Fruit fly (Drosophila melanogaster) whole organism, embryonic: Measurements from ENCODE around the gene Send2.

Experiments
- B-H1 ChIP-seq: fragments of 200-800 bp; sonication (Bioruptor generic); IDR thresholded peaks from 3 replicates; pipeline ENCODE4 v1.3.6; 2022; ENCODE audit warnings: missing biosample characterization, missing genetic modification characterization
- CG10267 ChIP-seq: fragments of 200-800 bp; sonication (Bioruptor generic); optimal IDR thresholded peaks from 2 replicates; lab custom pipeline; 2018; ENCODE audit warnings: missing biosample characterization, mild to moderate bottlenecking, missing genetic modification characterization, moderate library complexity
- CG10543 ChIP-seq: fragments of 200-800 bp; sonication (Bioruptor generic); optimal IDR thresholded peaks from 3 replicates; lab custom pipeline; 2017; ENCODE audit warnings: missing biosample characterization, mild to moderate bottlenecking, missing genetic modification characterization, moderate library complexity
- CG12155 ChIP-seq: fragments of 200-800 bp; sonication (Bioruptor generic); optimal IDR thresholded peaks from 3 replicates; lab custom pipeline; 2016; ENCODE audit warnings: missing biosample characterization, missing genetic modification characterization
- CG12236 ChIP-seq: fragments of 200-800 bp; sonication (Bioruptor generic); optimal IDR thresholded peaks from 2 replicates; lab custom pipeline; 2016; ENCODE audit warnings: missing biosample characterization, missing genetic modification characterization
- CG12391 ChIP-seq: fragments of 200-800 bp; sonication (Bioruptor generic); optimal IDR thresholded peaks from 3 replicates; lab custom pipeline; 2018; ENCODE audit warnings: missing biosample characterization, mild to moderate bottlenecking, missing genetic modification characterization, moderate library complexity
- CG14710 ChIP-seq: fragments of 200-800 bp; sonication (Bioruptor generic); optimal IDR thresholded peaks from 3 replicates; lab custom pipeline; 2019; ENCODE audit warnings: missing biosample characterization, mild to moderate bottlenecking, missing genetic modification characterization, moderate library complexity
- CG15269 ChIP-seq: fragments of 200-800 bp; sonication (Bioruptor generic); optimal IDR thresholded peaks from 2 replicates; lab custom pipeline; 2018; ENCODE audit warnings: missing biosample characterization, mild to moderate bottlenecking, missing genetic modification characterization, moderate library complexity
- CG1603 ChIP-seq: fragments of 200-800 bp; sonication (Bioruptor generic); optimal IDR thresholded peaks from 2 replicates; lab custom pipeline; 2019; ENCODE audit warnings: missing biosample characterization, mild to moderate bottlenecking, missing genetic modification characterization, moderate library complexity
- CG16779 ChIP-seq: fragments of 200-800 bp; sonication (Bioruptor generic); IDR thresholded peaks from 2 replicates; pipeline ENCODE4 v1.3.6; 2022; ENCODE audit warnings: missing biosample characterization, missing genetic modification characterization
- CG18011 ChIP-seq: fragments of 200-800 bp; sonication (Bioruptor generic); optimal IDR thresholded peaks from 2 replicates; lab custom pipeline; 2017; ENCODE audit warnings: missing biosample characterization, missing genetic modification characterization, mild to moderate bottlenecking, moderate library complexity, missing genotype
- CG31365 ChIP-seq: fragments of 200-800 bp; sonication (Bioruptor generic); optimal IDR thresholded peaks from 2 replicates; lab custom pipeline; 2018; ENCODE audit warnings: missing biosample characterization, mild to moderate bottlenecking, missing genetic modification characterization
- CG6175 ChIP-seq: fragments of 200-800 bp; sonication (Bioruptor generic); IDR thresholded peaks from 3 replicates; pipeline ENCODE4 v1.3.6; 2022; ENCODE audit warnings: missing biosample characterization, missing genetic modification characterization
- CG8290 ChIP-seq, 3 experiments: fragments of 200-800 bp; sonication (Bioruptor generic); optimal IDR thresholded peaks; 2 replicates each; lab custom pipeline; 2016 to 2019; ENCODE audit warnings: missing biosample characterization in 3 of 3, missing genetic modification characterization in 3 of 3, mild to moderate bottlenecking in 2 of 3, moderate library complexity in 1 of 3
- Camta ChIP-seq: fragments of 200-800 bp; sonication (Bioruptor generic); optimal IDR thresholded peaks from 2 replicates; lab custom pipeline; 2016; ENCODE audit warnings: missing biosample characterization, missing genetic modification characterization
- Chrac-16 ChIP-seq: fragments of 200-800 bp; sonication (Bioruptor generic); optimal IDR thresholded peaks from 3 replicates; lab custom pipeline; 2016; ENCODE audit warnings: missing biosample characterization, missing genetic modification characterization
- Gug ChIP-seq: fragments of 200-800 bp; sonication (Bioruptor generic); IDR thresholded peaks from 4 replicates; pipeline ENCODE4 v1.3.6; 2022; ENCODE audit warnings: missing biosample characterization, missing genetic modification characterization
- Hr78 ChIP-seq, 2 experiments: fragments of 200-800 bp in 1 of 2; fragments of >200 bp in 1 of 2; sonication (Bioruptor generic) in 1 of 2; optimal IDR thresholded peaks; 2 replicates each; lab custom pipeline; 2017 to 2019; ENCODE audit warnings: missing biosample characterization in 2 of 2, missing genetic modification characterization in 2 of 2, mild to moderate bottlenecking in 1 of 2, moderate library complexity in 1 of 2
- Lhr ChIP-seq: fragments of 200-800 bp; sonication (Bioruptor generic); optimal IDR thresholded peaks from 3 replicates; lab custom pipeline; 2017; ENCODE audit warnings: mild to moderate bottlenecking, missing biosample characterization, missing genetic modification reagents, missing genetic modification characterization
- Lim3 ChIP-seq: fragments of 200-800 bp; sonication (Bioruptor generic); IDR thresholded peaks from 2 replicates; pipeline ENCODE4 v1.3.6; 2022; ENCODE audit warnings: missing biosample characterization, missing genetic modification characterization
- Lpt ChIP-seq: fragments of >200 bp; optimal IDR thresholded peaks from 2 replicates; lab custom pipeline; 2018; ENCODE audit warnings: missing biosample characterization, missing genetic modification characterization
- Ptx1 ChIP-seq: fragments of 200-800 bp; sonication (Bioruptor generic); IDR thresholded peaks from 2 replicates; pipeline ENCODE4 v1.3.6; 2022; ENCODE audit warnings: missing biosample characterization, missing genetic modification characterization
- Sox102F ChIP-seq: fragments of 200-800 bp; sonication (Bioruptor generic); optimal IDR thresholded peaks from 2 replicates; lab custom pipeline; 2018; ENCODE audit warnings: missing biosample characterization, mild to moderate bottlenecking, missing genetic modification characterization, moderate library complexity
- Ssrp ChIP-seq: fragments of 200-800 bp; sonication (Bioruptor generic); optimal IDR thresholded peaks from 2 replicates; lab custom pipeline; 2018; ENCODE audit warnings: missing biosample characterization, mild to moderate bottlenecking, missing genetic modification characterization, moderate library complexity
- Tbp ChIP-seq: fragments of >200 bp; optimal IDR thresholded peaks from 2 replicates; lab custom pipeline; 2018; ENCODE audit warnings: missing biosample characterization, missing genetic modification characterization
- Usf ChIP-seq: fragments of 200-800 bp; sonication (Bioruptor generic); optimal IDR thresholded peaks from 2 replicates; lab custom pipeline; 2017; ENCODE audit warnings: missing genotype, missing biosample characterization, missing genetic modification characterization
- YL-1 ChIP-seq: fragments of 200-800 bp; sonication (Bioruptor generic); optimal IDR thresholded peaks from 3 replicates; lab custom pipeline; 2017; ENCODE audit warnings: missing biosample characterization, mild to moderate bottlenecking, missing genetic modification characterization
- amos ChIP-seq: fragments of 200-800 bp; sonication (Bioruptor generic); IDR thresholded peaks from 2 replicates; pipeline ENCODE4 v1.3.6; 2022; ENCODE audit warnings: missing biosample characterization, missing genetic modification characterization; ENCODE audit not compliant: partially characterized antibody
- ase ChIP-seq: fragments of 200-800 bp; sonication (Bioruptor generic); IDR thresholded peaks from 3 replicates; pipeline ENCODE4 v1.3.6; 2022; ENCODE audit warnings: missing biosample characterization, missing genetic modification characterization
- az2 ChIP-seq: fragments of 200-800 bp; sonication (Bioruptor generic); optimal IDR thresholded peaks from 3 replicates; lab custom pipeline; 2016; ENCODE audit warnings: missing biosample characterization, missing genetic modification characterization
- bsh ChIP-seq, 2 experiments: fragments of 200-800 bp; sonication (Bioruptor generic); optimal IDR thresholded peaks; 2 replicates each; lab custom pipeline; 2017 to 2018; ENCODE audit warnings: mild to moderate bottlenecking in 2 of 2, missing biosample characterization in 2 of 2, missing genetic modification characterization in 2 of 2, moderate library complexity in 1 of 2
- exex ChIP-seq: fragments of 200-800 bp; sonication (Bioruptor generic); optimal IDR thresholded peaks from 4 replicates; lab custom pipeline; 2018; ENCODE audit warnings: missing biosample characterization, mild to moderate bottlenecking, missing genetic modification characterization, moderate library complexity
- fd96Cb ChIP-seq: fragments of 200-800 bp; sonication (Bioruptor generic); optimal IDR thresholded peaks from 2 replicates; lab custom pipeline; 2018; ENCODE audit warnings: missing biosample characterization, mild to moderate bottlenecking, missing genetic modification characterization, moderate library complexity
- her ChIP-seq: fragments of 200-800 bp; sonication (Bioruptor generic); optimal IDR thresholded peaks from 2 replicates; lab custom pipeline; 2016; ENCODE audit warnings: missing biosample characterization, missing genetic modification characterization
- kah ChIP-seq: fragments of 200-800 bp; sonication (Bioruptor generic); optimal IDR thresholded peaks from 2 replicates; lab custom pipeline; 2018; ENCODE audit warnings: missing biosample characterization, mild to moderate bottlenecking, missing genetic modification characterization
- lbe ChIP-seq: fragments of 200-800 bp; sonication (Bioruptor generic); optimal IDR thresholded peaks from 2 replicates; lab custom pipeline; 2016; ENCODE audit warnings: missing biosample characterization, mild to moderate bottlenecking, missing genetic modification characterization
- mld ChIP-seq: fragments of 200-800 bp; sonication (Bioruptor generic); IDR thresholded peaks from 3 replicates; pipeline ENCODE4 v1.3.6; 2022; ENCODE audit warnings: missing biosample characterization, missing genetic modification characterization; ENCODE audit not compliant: partially characterized antibody
- nerfin-1 ChIP-seq: fragments of 200-800 bp; sonication (Bioruptor generic); optimal IDR thresholded peaks from 3 replicates; lab custom pipeline; 2019; ENCODE audit warnings: missing biosample characterization, mild to moderate bottlenecking, missing genetic modification characterization, moderate library complexity
- oc ChIP-seq: fragments of 200-800 bp; sonication (Bioruptor generic); optimal IDR thresholded peaks from 2 replicates; lab custom pipeline; 2018; ENCODE audit warnings: missing biosample characterization, mild to moderate bottlenecking, missing genetic modification characterization, moderate library complexity
- prd ChIP-seq, 3 experiments: fragments of >200 bp in 2 of 3; fragments of 200-800 bp in 1 of 3; sonication (Bioruptor generic) in 1 of 3; optimal IDR thresholded peaks in 2 of 3; IDR thresholded peaks in 1 of 3; 2 replicates in 2 of 3; 3 replicates in 1 of 3; pipeline versions ENCODE4 v1.3.6 to Lab custom; 2017 to 2022; ENCODE audit warnings: missing biosample characterization in 1 of 3, missing genetic modification characterization in 1 of 3
- row ChIP-seq: fragments of 200-800 bp; sonication (Bioruptor generic); IDR thresholded peaks from 3 replicates; pipeline ENCODE4 v1.3.6; 2022; ENCODE audit warnings: missing biosample characterization, missing genetic modification characterization
- salm ChIP-seq: fragments of 200-800 bp; sonication (Bioruptor generic); optimal IDR thresholded peaks from 2 replicates; lab custom pipeline; 2018; ENCODE audit warnings: missing biosample characterization, mild to moderate bottlenecking, missing genetic modification characterization
- sima ChIP-seq: fragments of 200-800 bp; sonication (Bioruptor generic); optimal IDR thresholded peaks from 2 replicates; lab custom pipeline; 2016; ENCODE audit warnings: missing biosample characterization, missing genetic modification characterization
- sna ChIP-seq: fragments of 200-800 bp; sonication (Bioruptor generic); IDR thresholded peaks from 2 replicates; pipeline ENCODE4 v1.3.6; 2022; ENCODE audit warnings: missing biosample characterization, missing genetic modification characterization; ENCODE audit not compliant: partially characterized antibody

Send2 gene

dm6 chr2L:14369933-14370776 is 23.7 kb upstream of the Send2 start (continued):
- TF ChIP-seq CG1603 (tag; lab: Kevin White, UChicago) (peak; percentile 62), CG12155 (GFP tag; lab: Kevin White, UChicago) (no peak), Usf (GFP tag; lab: Kevin White, UChicago) (no peak), kah (no peak), Tbp (GFP tag; lab: Kevin White, UChicago) (no peak), bsh (GFP tag; optimal IDR thresholded peaks at IDR 0.05; lab: Kevin White, UChicago) (peak; percentile 41 to 72), YL-1 (GFP tag; lab: Kevin White, UChicago) (no peak), CG12236 (GFP tag; lab: Kevin White, UChicago) (no peak), Lhr (GFP tag; lab: Kevin White, UChicago) (no peak), Sox102F (GFP tag; lab: Kevin White, UChicago) (peak; percentile 44), CG15269 (tag; lab: Kevin White, UChicago) (peak; percentile 26), Lpt (GFP tag; lab: Kevin White, UChicago) (no peak), her (GFP tag; lab: Kevin White, UChicago) (no peak), exex (tag; lab: Kevin White, UChicago) (no peak), sima (GFP tag; lab: Kevin White, UChicago) (no peak), Ptx1 (peak; percentile 55), CG14710 (tag; lab: Kevin White, UChicago) (peak; percentile 24), nerfin-1 (tag; lab: Kevin White, UChicago) (no peak), row (GFP tag; lab: Robert Waterston, UW) (peak; percentile 53; the same call in 2 of the 3 replicates), oc (tag; lab: Kevin White, UChicago) (no peak), CG16779 (no peak), sna (GFP tag; lab: Robert Waterston, UW) (no peak), Gug (no peak), Camta (GFP tag; lab: Kevin White, UChicago) (no peak), Chrac-16 (peak; percentile 6), Lim3 (GFP tag; lab: Robert Waterston, UW) (no peak), fd96Cb (tag; lab: Kevin White, UChicago) (peak; percentile 41), CG31365 (tag; lab: Kevin White, UChicago) (no peak), CG8290 (GFP tag; optimal IDR thresholded peaks at IDR 0.05; lab: Kevin White, UChicago) (no peak), CG8290 (tag; optimal IDR thresholded peaks at IDR 0.05; lab: Kevin White, UChicago) (peak in 1 of 2 experiments; percentile 35), ase (GFP tag; lab: Robert Waterston, UW) (no peak), CG10543 (GFP tag; lab: Kevin White, UChicago) (no peak), az2 (peak; percentile 43), B-H1 (no peak), amos (GFP tag; lab: Robert Waterston, UW) (no peak), Ssrp (tag; lab: Kevin White, UChicago) (peak; percentile 30), prd (optimal IDR thresholded peaks at IDR 0.05; lab: Kevin White, UChicago) (no peak), prd (GFP tag; IDR thresholded peaks at IDR 0.05; lab: Robert Waterston, UW) (peak; percentile 82), CG18011 (no peak), lbe (GFP tag; lab: Kevin White, UChicago) (peak; percentile 86), mld (GFP tag; lab: Robert Waterston, UW) (no peak), salm (tag; lab: Kevin White, UChicago) (no peak), Hr78 (GFP tag; optimal IDR thresholded peaks at IDR 0.05; lab: Kevin White, UChicago) (no peak), CG10267 (tag; lab: Kevin White, UChicago) (peak; percentile 6), CG6175 (GFP tag; lab: Robert Waterston, UW) (no peak), CG12391 (tag; lab: Kevin White, UChicago) (peak; percentile 19)
